Worm (Caenorhabditis elegans): ENCODE measurements around the gene dsl-7.

dsl-7 gene

DNA sequence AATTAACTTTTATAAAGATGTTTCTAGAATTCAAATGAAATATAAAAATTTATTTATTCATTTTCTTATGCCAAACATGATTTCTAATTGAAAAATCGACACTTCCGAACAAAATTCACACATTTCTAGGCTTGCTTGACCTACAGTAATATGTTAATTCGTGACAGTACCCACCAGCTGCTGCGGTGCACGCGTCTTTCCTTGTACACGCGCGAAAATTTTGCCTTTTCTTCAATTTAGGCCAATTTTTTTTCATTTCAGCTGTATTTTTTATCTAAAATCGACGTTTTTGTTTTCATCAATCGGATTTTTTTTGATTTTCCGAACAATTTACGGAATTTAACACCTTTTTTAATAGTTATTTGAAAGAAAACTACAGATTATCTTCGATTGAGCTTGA, 7.1 kb downstream of the dsl-7 start (continued):
- TF ChIP-seq tbp1 (GFP tag; optimal IDR thresholded peaks at IDR 0.05): no peak
- TF ChIP-seq him-1 (tag; optimal IDR thresholded peaks at IDR 0.05): peak; percentile 63
- no peak for TF ChIP-seq K12H6.12 (tag; optimal IDR thresholded peaks at IDR 0.05)
- no peak for TF ChIP-seq attf-5 (GFP tag; optimal IDR thresholded peaks at IDR 0.05)
- TF ChIP-seq F57C9.4 (tag; optimal IDR thresholded peaks at IDR 0.05): no peak
- no peak for TF ChIP-seq lin-26 (GFP tag; IDR thresholded peaks at IDR 0.05)
- peak; percentile 87 for TF ChIP-seq F49E8.2 (tag; optimal IDR thresholded peaks at IDR 0.05; ENCODE audit: insufficient read depth)
- TF ChIP-seq ZK185.1 (tag; optimal IDR thresholded peaks at IDR 0.05; ENCODE audit: poor library complexity, severe bottlenecking): no peak
- TF ChIP-seq dpl-1 (GFP tag; optimal IDR thresholded peaks at IDR 0.05): peak; percentile 91
- no peak for TF ChIP-seq C06A6.2 (GFP tag; conservative IDR thresholded peaks at IDR 0.05)
- TF ChIP-seq let-607 (tag; optimal IDR thresholded peaks at IDR 0.05): no peak
- no peak for TF ChIP-seq mes-4 (tag; optimal IDR thresholded peaks at IDR 0.05)
- peak; percentile 12 for TF ChIP-seq unc-130 (GFP tag; optimal IDR thresholded peaks at IDR 0.05)
- no peak for TF ChIP-seq mel-28 (tag; optimal IDR thresholded peaks at IDR 0.05; ENCODE audit: borderline replicate concordance)
- no peak for TF ChIP-seq let-526 (GFP tag; IDR thresholded peaks at IDR 0.05)
- no peak for TF ChIP-seq Y53F4B.3 (GFP tag; IDR thresholded peaks at IDR 0.05)
- TF ChIP-seq F57A8.1 (GFP tag; optimal IDR thresholded peaks at IDR 0.05): no peak
- no peak for TF ChIP-seq lag-1 (GFP tag; IDR thresholded peaks at IDR 0.05)
- TF ChIP-seq snpc-3.4 (tag; optimal IDR thresholded peaks at IDR 0.05): peak; percentile 83
- peak; percentile 35; the same call in 1 of the 2 replicates for TF ChIP-seq pbrm-1 (GFP tag; IDR thresholded peaks at IDR 0.05)
- peak; percentile 86 for TF ChIP-seq ceh-91 (GFP tag; IDR thresholded peaks at IDR 0.05)
- no peak for TF ChIP-seq sea-2 (GFP tag; IDR thresholded peaks at IDR 0.05)
- TF ChIP-seq xnd-1 (tag; optimal IDR thresholded peaks at IDR 0.05): peak; percentile 92
- no peak for TF ChIP-seq hlh-26 (GFP tag; conservative IDR thresholded peaks at IDR 0.05)
- TF ChIP-seq bed-1 (GFP tag; IDR thresholded peaks at IDR 0.05): no peak
- TF ChIP-seq cebp-2 (GFP tag; IDR thresholded peaks at IDR 0.05): no peak
- no peak for TF ChIP-seq egl-18 (GFP tag; IDR thresholded peaks at IDR 0.05)
- no peak for TF ChIP-seq K11D2.4 (GFP tag; IDR thresholded peaks at IDR 0.05)
- TF ChIP-seq rpc-1 (optimal IDR thresholded peaks at IDR 0.05): no peak
- peak; percentile 4 for TF ChIP-seq rpc-1 (tag; optimal IDR thresholded peaks at IDR 0.05)
- TF ChIP-seq madf-8 (GFP tag; conservative IDR thresholded peaks at IDR 0.05): peak; percentile 95
- TF ChIP-seq Y79H2A.3 (GFP tag; conservative IDR thresholded peaks at IDR 0.05): no peak
- TF ChIP-seq F37B4.10 (GFP tag; IDR thresholded peaks at IDR 0.05): no peak
- peak; percentile 37 for TF ChIP-seq snpc-1.1 (tag; optimal IDR thresholded peaks at IDR 0.05; ENCODE audit: insufficient read depth)
- TF ChIP-seq mcd-1 (GFP tag; IDR thresholded peaks at IDR 0.05): no peak
- TF ChIP-seq F10E7.11 (tag; optimal IDR thresholded peaks at IDR 0.05): no peak
- TF ChIP-seq dpff-1 (tag; optimal IDR thresholded peaks at IDR 0.05): no peak
- TF ChIP-seq nfya-2 (GFP tag; IDR thresholded peaks at IDR 0.05): no peak
- TF ChIP-seq F33H1.4 (GFP tag; IDR thresholded peaks at IDR 0.05): peak; percentile 92
- no peak for TF ChIP-seq tbx-9 (tag; optimal IDR thresholded peaks at IDR 0.05; ENCODE audit: borderline replicate concordance)
- TF ChIP-seq ztf-3 (GFP tag; optimal IDR thresholded peaks at IDR 0.05): no peak
- no peak for TF ChIP-seq B0261.1 (tag; optimal IDR thresholded peaks at IDR 0.05)
- no peak for TF ChIP-seq hlh-12 (tag; optimal IDR thresholded peaks at IDR 0.05)
- TF ChIP-seq akir-1 (GFP tag; optimal IDR thresholded peaks at IDR 0.05): no peak
- TF ChIP-seq nhr-179 (tag; optimal IDR thresholded peaks at IDR 0.05): no peak
- TF ChIP-seq madf-6 (GFP tag; IDR thresholded peaks at IDR 0.05): peak; percentile 97
- TF ChIP-seq Y67H2A.10 (GFP tag; conservative IDR thresholded peaks at IDR 0.05): no peak
- no peak for TF ChIP-seq ceh-40 (GFP tag; IDR thresholded peaks at IDR 0.05)
- TF ChIP-seq chd-7 (tag; optimal IDR thresholded peaks at IDR 0.05): no peak

Data from whole organism, young adult.